Fruit fly (Drosophila melanogaster) S2 (cell line): Measurements from ENCODE around the gene CG18549.

Source experiments
- CG8478 ChIP-seq: fragments of >200 bp; optimal IDR thresholded peaks from 2 replicates; lab custom pipeline; 2018
- CTCF ChIP-seq, 2 experiments: fragments of >200 bp; optimal IDR thresholded peaks; 2 replicates each; lab custom pipeline; 2018

dm6 chr3R:12439401-12440143 is 9.5 kb upstream of the CG18549 start, which contains the start of gene Desat1:
- TF ChIP-seq CTCF (optimal IDR thresholded peaks at IDR 0.05; lab: Kevin White, UChicago), result peak in 1 of 2 experiments; percentile 5
- TF ChIP-seq CG8478 (lab: Kevin White, UChicago), result no peak
